Worm (Caenorhabditis elegans) whole organism, L1 larva: ENCODE measurements around the gene lec-7.

Source experiments
- fkh-10 ChIP-seq: sonication (generic microtip); optimal IDR thresholded peaks from 2 replicates; lab custom pipeline; 2017; ENCODE audit warnings: missing biosample characterization, missing genetic modification reagents, missing genetic modification characterization
- lin-13 ChIP-seq: fragments of 150-350 bp; optimal IDR thresholded peaks from 2 replicates; lab custom pipeline; 2014; ENCODE audit warnings: missing biosample characterization, missing genetic modification reagents, missing genetic modification characterization
- lir-3 ChIP-seq: sonication (generic microtip); optimal IDR thresholded peaks from 2 replicates; lab custom pipeline; 2016; ENCODE audit warnings: mild to moderate bottlenecking, missing genetic modification characterization, moderate library complexity, missing compliant biosample characterization; ENCODE audit not compliant: poor library complexity
- nhr-77 ChIP-seq: fragments of 150-350 bp; optimal IDR thresholded peaks from 2 replicates; lab custom pipeline; 2014; ENCODE audit warnings: missing biosample characterization, missing genetic modification characterization
- snu-23 ChIP-seq: sonication (generic microtip); optimal IDR thresholded peaks from 2 replicates; lab custom pipeline; 2016; ENCODE audit warnings: missing genetic modification characterization, missing compliant biosample characterization

- no peak for TF ChIP-seq fkh-10
- TF ChIP-seq nhr-77 (tag; lab: Kevin White, UChicago) = no peak
- TF ChIP-seq snu-23 = no peak
- no peak for TF ChIP-seq lir-3 (tag; lab: Kevin White, UChicago)
- TF ChIP-seq lin-13 (GFP tag; lab: Kevin White, UChicago) = no peak
Measured at ce11 chrX:9894844-9895243, 43.0 kb downstream of the lec-7 start, which contains the start of gene F21G4.3.
